Worm (Caenorhabditis elegans): ENCODE data around the gene C49G7.13.

- TF ChIP-seq T20F7.1 (GFP tag; optimal IDR thresholded peaks at IDR 0.05) (no peak), unc-39 (tag; optimal IDR thresholded peaks at IDR 0.05) (no peak), ces-1 (GFP tag; optimal IDR thresholded peaks at IDR 0.05) (no peak), Y75B8A.6 (GFP tag; IDR thresholded peaks at IDR 0.05) (no peak), aha-1 (tag) (no peak), nhr-237 (tag; optimal IDR thresholded peaks at IDR 0.05) (no peak), nhr-77 (tag; optimal IDR thresholded peaks at IDR 0.05) (no peak)
Observed at ce11 chrV:4046122-4046521, 10.2 kb downstream of the C49G7.13 start, which contains the start of gene phat-7.
